Worm (Caenorhabditis elegans) whole organism, L1 larva: ENCODE data around the gene F43E2.6.
A peak's percentile ranks its signal among the peaks of the same experiment; 100 is the strongest.

Experiments used
- C16A3.4 ChIP-seq: fragments of 150-350 bp; optimal IDR thresholded peaks from 2 replicates; lab custom pipeline; 2014; ENCODE audit warnings: missing biosample characterization, missing genetic modification characterization
- F16B12.6 ChIP-seq: fragments of 150-350 bp; optimal IDR thresholded peaks from 2 replicates; lab custom pipeline; 2014; ENCODE audit warnings: missing biosample characterization, missing genetic modification characterization
- Y116A8C.19 ChIP-seq: sonication (generic microtip); optimal IDR thresholded peaks from 2 replicates; lab custom pipeline; 2016; ENCODE audit warnings: missing compliant biosample characterization, missing genetic modification characterization, borderline replicate concordance
- aha-1 ChIP-seq: fragments of 150-350 bp; optimal IDR thresholded peaks from 2 replicates; lab custom pipeline; 2014; ENCODE audit warnings: missing biosample characterization, missing genetic modification characterization
- alr-1 ChIP-seq: fragments of 200-800 bp; sonication (Bioruptor generic); optimal IDR thresholded peaks from 2 replicates; lab custom pipeline; 2018; ENCODE audit warnings: borderline replicate concordance, mild to moderate bottlenecking, missing genetic modification characterization, missing compliant biosample characterization
- aly-2 ChIP-seq: fragments of 150-350 bp; optimal IDR thresholded peaks from 2 replicates; lab custom pipeline; 2014; ENCODE audit warnings: missing biosample characterization, missing genetic modification characterization
- ama-1 ChIP-seq: fragments of 150-350 bp; optimal IDR thresholded peaks from 2 replicates; lab custom pipeline; 2014
- ceh-63 ChIP-seq: fragments of 200-800 bp; sonication (Bioruptor generic); optimal IDR thresholded peaks from 2 replicates; lab custom pipeline; 2018; ENCODE audit warnings: mild to moderate bottlenecking, missing genetic modification characterization, missing compliant biosample characterization
- ceh-88 ChIP-seq: fragments of 200-800 bp; sonication (Bioruptor generic); IDR thresholded peaks from 2 replicates; pipeline ENCODE4 v1.3.6; 2022; ENCODE audit warnings: missing genetic modification characterization, missing compliant biosample characterization
- ceh-90 ChIP-seq: sonication (generic microtip); optimal IDR thresholded peaks from 2 replicates; lab custom pipeline; 2016; ENCODE audit warnings: missing genetic modification characterization, missing compliant biosample characterization
- dsc-1 ChIP-seq: sonication (generic microtip); optimal IDR thresholded peaks from 2 replicates; lab custom pipeline; 2016; ENCODE audit warnings: mild to moderate bottlenecking, missing genetic modification characterization, missing compliant biosample characterization
- egl-13 ChIP-seq: sonication (generic microtip); optimal IDR thresholded peaks from 2 replicates; lab custom pipeline; 2016; ENCODE audit warnings: missing genotype, missing genetic modification reagents, missing genetic modification characterization, missing compliant biosample characterization
- elt-3 ChIP-seq, 6 experiments: fragments of 150-350 bp in 1 of 6; sonication (generic microtip); optimal IDR thresholded peaks; 2 replicates each; lab custom pipeline; 2017 to 2018; ENCODE audit warnings: missing biosample characterization in 6 of 6, missing genetic modification characterization in 6 of 6, inconsistent platforms in 1 of 6
- fkh-4 ChIP-seq: sonication (generic microtip); optimal IDR thresholded peaks from 2 replicates; lab custom pipeline; 2016; ENCODE audit warnings: missing compliant biosample characterization, missing genetic modification characterization, borderline replicate concordance
- fos-1 ChIP-seq: fragments of 150-350 bp; optimal IDR thresholded peaks from 2 replicates; lab custom pipeline; 2014; ENCODE audit warnings: missing biosample characterization, missing genetic modification characterization
- hlh-17 ChIP-seq: fragments of 200-800 bp; sonication (Bioruptor generic); optimal IDR thresholded peaks from 2 replicates; lab custom pipeline; 2018; ENCODE audit warnings: missing genetic modification characterization, mild to moderate bottlenecking, missing compliant biosample characterization, moderate library complexity, borderline replicate concordance
- hlh-4 ChIP-seq: sonication (generic microtip); optimal IDR thresholded peaks from 2 replicates; lab custom pipeline; 2016; ENCODE audit warnings: mild to moderate bottlenecking, missing genetic modification characterization, missing compliant biosample characterization
- irx-1 ChIP-seq: sonication (generic microtip); optimal IDR thresholded peaks from 2 replicates; lab custom pipeline; 2016; ENCODE audit warnings: missing genetic modification characterization, missing compliant biosample characterization
- isw-1 ChIP-seq: fragments of 200-800 bp; sonication (Bioruptor generic); IDR thresholded peaks from 2 replicates; pipeline ENCODE4 v1.3.6; 2022; ENCODE audit warnings: missing genetic modification characterization, missing compliant biosample characterization
- jun-1 ChIP-seq: fragments of 150-350 bp; optimal IDR thresholded peaks from 2 replicates; lab custom pipeline; 2014; ENCODE audit warnings: missing biosample characterization, missing genetic modification reagents, missing genetic modification characterization
- lin-14 ChIP-seq: fragments of 200-800 bp; sonication (Bioruptor generic); optimal IDR thresholded peaks from 2 replicates; lab custom pipeline; 2018; ENCODE audit warnings: mild to moderate bottlenecking, missing genetic modification characterization, moderate library complexity, missing compliant biosample characterization
- lin-15B ChIP-seq: fragments of 150-350 bp; sonication (generic microtip); optimal IDR thresholded peaks from 3 replicates; lab custom pipeline; 2014; ENCODE audit warnings: missing biosample characterization, missing genetic modification characterization
- lin-35 ChIP-seq, 2 experiments: fragments of 150-350 bp; optimal IDR thresholded peaks; 2 replicates each; lab custom pipeline; 2014; ENCODE audit warnings: missing biosample characterization in 2 of 2, missing genetic modification characterization in 2 of 2, missing genetic modification reagents in 2 of 2
- lsy-2 ChIP-seq, 2 experiments: fragments of 150-350 bp; optimal IDR thresholded peaks; 2 replicates each; lab custom pipeline; 2014; ENCODE audit warnings: missing biosample characterization in 2 of 2, missing genetic modification characterization in 2 of 2
- nhr-20 ChIP-seq: sonication (generic microtip); optimal IDR thresholded peaks from 2 replicates; lab custom pipeline; 2016; ENCODE audit warnings: mild to moderate bottlenecking, missing genetic modification characterization, missing compliant biosample characterization
- nhr-28 ChIP-seq: fragments of 150-350 bp; optimal IDR thresholded peaks from 2 replicates; lab custom pipeline; 2014; ENCODE audit warnings: missing biosample characterization, missing genetic modification characterization
- nhr-71 ChIP-seq: sonication (generic microtip); optimal IDR thresholded peaks from 2 replicates; lab custom pipeline; 2016; ENCODE audit warnings: mild to moderate bottlenecking, missing genetic modification characterization, moderate library complexity, missing compliant biosample characterization
- nhr-76 ChIP-seq: sonication (generic microtip); optimal IDR thresholded peaks from 2 replicates; lab custom pipeline; 2017; ENCODE audit warnings: missing biosample characterization, missing genetic modification characterization
- nhr-77 ChIP-seq: fragments of 150-350 bp; optimal IDR thresholded peaks from 2 replicates; lab custom pipeline; 2014; ENCODE audit warnings: missing biosample characterization, missing genetic modification characterization
- pag-3 ChIP-seq: sonication (generic microtip); optimal IDR thresholded peaks from 2 replicates; lab custom pipeline; 2017; ENCODE audit warnings: missing genetic modification characterization, mild to moderate bottlenecking, missing compliant biosample characterization, antibody characterized with exemption, borderline replicate concordance; ENCODE audit not compliant: insufficient read depth
- pqm-1 ChIP-seq: sonication (generic microtip); optimal IDR thresholded peaks from 3 replicates; lab custom pipeline; 2017; ENCODE audit warnings: missing biosample characterization, missing genetic modification characterization
- rnt-1 ChIP-seq: sonication (generic microtip); optimal IDR thresholded peaks from 2 replicates; lab custom pipeline; 2016; ENCODE audit warnings: mild to moderate bottlenecking, missing genetic modification characterization, moderate library complexity, missing compliant biosample characterization
- snpc-4 ChIP-seq: fragments of 150-350 bp; optimal IDR thresholded peaks from 2 replicates; lab custom pipeline; 2014; ENCODE audit warnings: missing biosample characterization, missing genetic modification characterization
- snu-23 ChIP-seq: sonication (generic microtip); optimal IDR thresholded peaks from 2 replicates; lab custom pipeline; 2016; ENCODE audit warnings: missing genetic modification characterization, missing compliant biosample characterization
- sptf-1 ChIP-seq: fragments of 150-350 bp; optimal IDR thresholded peaks from 2 replicates; lab custom pipeline; 2014; ENCODE audit warnings: missing biosample characterization, missing genetic modification characterization
- sup-37 ChIP-seq: fragments of 200-800 bp; sonication (Bioruptor generic); optimal IDR thresholded peaks from 2 replicates; lab custom pipeline; 2018; ENCODE audit warnings: mild to moderate bottlenecking, missing genetic modification characterization, missing compliant biosample characterization
- tbx-2 ChIP-seq: sonication (generic microtip); optimal IDR thresholded peaks from 2 replicates; lab custom pipeline; 2016; ENCODE audit warnings: missing genetic modification characterization, missing compliant biosample characterization
- unc-130 ChIP-seq: fragments of 150-350 bp; optimal IDR thresholded peaks from 2 replicates; lab custom pipeline; 2017; ENCODE audit warnings: missing biosample characterization, missing genetic modification characterization, inconsistent platforms
- unc-30 ChIP-seq: sonication (generic microtip); optimal IDR thresholded peaks from 2 replicates; lab custom pipeline; 2017; ENCODE audit warnings: missing biosample characterization, missing genetic modification characterization
- unc-62 ChIP-seq: fragments of 150-350 bp; optimal IDR thresholded peaks from 2 replicates; lab custom pipeline; 2014; ENCODE audit warnings: missing biosample characterization, missing genetic modification reagents, missing genetic modification characterization
- unc-86 ChIP-seq: sonication (generic microtip); optimal IDR thresholded peaks from 2 replicates; lab custom pipeline; 2016; ENCODE audit warnings: missing genetic modification characterization, missing compliant biosample characterization
- unc-98 ChIP-seq: fragments of 200-800 bp; sonication (Bioruptor generic); IDR thresholded peaks from 2 replicates; pipeline ENCODE4 v1.3.6; 2022; ENCODE audit warnings: missing genetic modification characterization, missing compliant biosample characterization
- vab-15 ChIP-seq: sonication (generic microtip); optimal IDR thresholded peaks from 2 replicates; lab custom pipeline; 2017; ENCODE audit warnings: missing genotype, mild to moderate bottlenecking, missing genetic modification characterization, missing compliant biosample characterization
- xbp-1 ChIP-seq: sonication (generic microtip); optimal IDR thresholded peaks from 2 replicates; lab custom pipeline; 2016; ENCODE audit warnings: missing genetic modification characterization, missing compliant biosample characterization
- zag-1 ChIP-seq: fragments of 150-350 bp; optimal IDR thresholded peaks from 2 replicates; lab custom pipeline; 2014; ENCODE audit warnings: missing biosample characterization, missing genetic modification characterization
- ztf-11 ChIP-seq, 2 experiments: sonication (generic microtip); optimal IDR thresholded peaks; 2 replicates each; lab custom pipeline; 2016 to 2017; ENCODE audit warnings: missing genetic modification characterization in 2 of 2, missing biosample characterization in 1 of 2, missing compliant biosample characterization in 1 of 2
- ztf-4 ChIP-seq: fragments of 150-350 bp; optimal IDR thresholded peaks from 2 replicates; lab custom pipeline; 2014; ENCODE audit warnings: missing biosample characterization, missing genetic modification characterization

The F43E2.6 gene

ce11 chrII:7337469-7337893, 31.2 kb downstream of the F43E2.6 start (continued):
- TF ChIP-seq aha-1 (tag; lab: Kevin White, UChicago) (no peak), elt-3 (tag; optimal IDR thresholded peaks at IDR 0.05; lab: Kevin White, UChicago) (peak in 5 of 6 experiments; percentile 15 to 95 (median 48)), fkh-4 (tag; lab: Kevin White, UChicago) (peak; percentile 47), snpc-4 (tag; lab: Kevin White, UChicago) (no peak), fos-1 (tag; lab: Kevin White, UChicago) (peak; percentile 15), hlh-17 (GFP tag; lab: Kevin White, UChicago) (no peak), lin-35 (GFP tag; optimal IDR thresholded peaks at IDR 0.05; lab: Kevin White, UChicago) (peak; percentile 31 to 80), pag-3 (no peak), C16A3.4 (tag; lab: Kevin White, UChicago) (peak; percentile 57), unc-130 (tag; lab: Kevin White, UChicago) (peak; percentile 84), ztf-4 (tag; lab: Kevin White, UChicago) (peak; percentile 68)
- TF ChIP-seq, all 84 proteins: peak for 44

- no peak for TF ChIP-seq irx-1 (tag; lab: Kevin White, UChicago)
- TF ChIP-seq rnt-1 (tag; lab: Kevin White, UChicago) = no peak
- TF ChIP-seq unc-30 (tag; lab: Kevin White, UChicago) = no peak
- no peak for TF ChIP-seq lin-15B (tag; lab: Kevin White, UChicago)
- no peak for TF ChIP-seq Y116A8C.19 (tag; lab: Kevin White, UChicago)
- no peak for TF ChIP-seq sptf-1 (tag; lab: Kevin White, UChicago)
- no peak for TF ChIP-seq snpc-4 (tag; lab: Kevin White, UChicago)
- TF ChIP-seq fkh-4 (tag; lab: Kevin White, UChicago) = no peak
- no peak for TF ChIP-seq ztf-4 (tag; lab: Kevin White, UChicago)
- no peak for TF ChIP-seq jun-1
- TF ChIP-seq nhr-71 (tag; lab: Kevin White, UChicago) = no peak
- TF ChIP-seq sup-37 (GFP tag; lab: Kevin White, UChicago) = no peak
- no peak for TF ChIP-seq nhr-20 (tag; lab: Kevin White, UChicago)
- TF ChIP-seq nhr-76 (tag; lab: Kevin White, UChicago) = no peak
- TF ChIP-seq alr-1 (tag; lab: Kevin White, UChicago) = no peak
- no peak for TF ChIP-seq aly-2
- TF ChIP-seq, all 84 proteins: peak for 0
These were observed 37.4 kb downstream of the F43E2.6 start, which contains the start of gene npax-1 for ce11 chrII:7331224-7331623. npax-1 (minus strand) TSS chrII:7331324.

- TF ChIP-seq pqm-1 (tag; lab: Kevin White, UChicago) (no peak), F16B12.6 (no peak), nhr-71 (tag; lab: Kevin White, UChicago) (peak; percentile 83), unc-86 (peak; percentile 63), snu-23 (GFP tag; lab: Kevin White, UChicago) (peak; percentile 47), ama-1 (no peak), zag-1 (tag; lab: Kevin White, UChicago) (no peak), nhr-28 (tag; lab: Kevin White, UChicago) (no peak), ztf-11 (tag; optimal IDR thresholded peaks at IDR 0.05; lab: Kevin White, UChicago) (peak in 1 of 2 experiments; percentile 4), lin-35 (GFP tag; optimal IDR thresholded peaks at IDR 0.05; lab: Kevin White, UChicago) (peak in 1 of 2 experiments; percentile 10), ceh-90 (tag; lab: Kevin White, UChicago) (no peak), unc-98 (GFP tag; lab: Robert Waterston, UW) (no peak), xbp-1 (tag; lab: Kevin White, UChicago) (peak; percentile 43), hlh-4 (tag; lab: Kevin White, UChicago) (no peak), lsy-2 (tag; optimal IDR thresholded peaks at IDR 0.05; lab: Kevin White, UChicago) (peak in 1 of 2 experiments; percentile 62), ceh-63 (no peak), lin-14 (peak; percentile 89), nhr-20 (tag; lab: Kevin White, UChicago) (peak; percentile 35), fkh-4 (tag; lab: Kevin White, UChicago) (no peak), nhr-77 (tag; lab: Kevin White, UChicago) (no peak), unc-62 (GFP tag; lab: Kevin White, UChicago) (no peak), jun-1 (peak; percentile 16), rnt-1 (tag; lab: Kevin White, UChicago) (peak; percentile 46), tbx-2 (tag; lab: Kevin White, UChicago) (peak; percentile 74), irx-1 (tag; lab: Kevin White, UChicago) (peak; percentile 67), dsc-1 (tag; lab: Kevin White, UChicago) (peak; percentile 38), vab-15 (tag; lab: Kevin White, UChicago) (no peak), ztf-4 (tag; lab: Kevin White, UChicago) (peak; percentile 50), egl-13 (tag; lab: Kevin White, UChicago) (peak; percentile 17), isw-1 (GFP tag; lab: Robert Waterston, UW) (peak; percentile 50), Y116A8C.19 (tag; lab: Kevin White, UChicago) (no peak), ceh-88 (GFP tag; lab: Robert Waterston, UW) (no peak), C16A3.4 (tag; lab: Kevin White, UChicago) (no peak)
These were observed 41.7 kb downstream of the F43E2.6 start for ce11 chrII:7326997-7327396.
